Worm (Caenorhabditis elegans) whole organism, L2 larva: ENCODE results near the gene ZK1055.6.
"Not testable (repeated sequence)": the region's sequence is repeated elsewhere in the genome, so short reads cannot be mapped to it uniquely, and the experiment has no call there.

Experiments
- C34F6.9 ChIP-seq: fragments of 150-350 bp; optimal IDR thresholded peaks from 2 replicates; lab custom pipeline; 2014; ENCODE audit warnings: missing biosample characterization, missing genetic modification characterization
- Y55F3AM.14 ChIP-seq: fragments of 200-800 bp; sonication (Bioruptor generic); optimal IDR thresholded peaks from 2 replicates; lab custom pipeline; 2018; ENCODE audit warnings: mild to moderate bottlenecking, missing genetic modification characterization, missing compliant biosample characterization
- ZK546.5 ChIP-seq: sonication (generic microtip); optimal IDR thresholded peaks from 2 replicates; lab custom pipeline; 2017; ENCODE audit warnings: missing biosample characterization, missing genetic modification characterization
- alr-1 ChIP-seq: fragments of 150-350 bp; optimal IDR thresholded peaks from 2 replicates; lab custom pipeline; 2014; ENCODE audit warnings: missing biosample characterization, missing genetic modification characterization
- aly-2 ChIP-seq: fragments of 150-350 bp; optimal IDR thresholded peaks from 2 replicates; lab custom pipeline; 2014; ENCODE audit warnings: missing biosample characterization, missing genetic modification characterization
- ama-1 ChIP-seq: fragments of 150-350 bp; optimal IDR thresholded peaks from 2 replicates; lab custom pipeline; 2018; ENCODE audit warnings: inconsistent platforms
- blmp-1 ChIP-seq: sonication (generic microtip); optimal IDR thresholded peaks from 2 replicates; lab custom pipeline; 2017; ENCODE audit warnings: missing genetic modification characterization, mild to moderate bottlenecking, missing compliant biosample characterization, antibody characterized with exemption, moderate library complexity; ENCODE audit not compliant: insufficient read depth
- ceh-82 ChIP-seq: fragments of 150-350 bp; optimal IDR thresholded peaks from 2 replicates; lab custom pipeline; 2014; ENCODE audit warnings: missing biosample characterization, missing genetic modification characterization
- crh-2 ChIP-seq: sonication (generic microtip); optimal IDR thresholded peaks from 2 replicates; lab custom pipeline; 2017; ENCODE audit warnings: missing biosample characterization, missing genetic modification characterization
- dmd-4 ChIP-seq: sonication (generic microtip); optimal IDR thresholded peaks from 2 replicates; lab custom pipeline; 2017; ENCODE audit warnings: missing biosample characterization, missing genetic modification characterization
- egl-27 ChIP-seq: sonication (generic microtip); optimal IDR thresholded peaks from 3 replicates; lab custom pipeline; 2017; ENCODE audit warnings: missing biosample characterization, missing genetic modification reagents, missing genetic modification characterization
- elt-1 ChIP-seq: fragments of 150-350 bp; optimal IDR thresholded peaks from 2 replicates; lab custom pipeline; 2014; ENCODE audit warnings: missing biosample characterization, missing genetic modification characterization
- elt-3 ChIP-seq: sonication (generic microtip); optimal IDR thresholded peaks from 2 replicates; lab custom pipeline; 2017; ENCODE audit warnings: missing biosample characterization, missing genetic modification characterization
- fos-1 ChIP-seq: fragments of 150-350 bp; optimal IDR thresholded peaks from 2 replicates; lab custom pipeline; 2014; ENCODE audit warnings: missing biosample characterization, missing genetic modification characterization
- lin-11 ChIP-seq: fragments of 150-350 bp; sonication (generic microtip); optimal IDR thresholded peaks from 2 replicates; lab custom pipeline; 2014; ENCODE audit warnings: missing biosample characterization, missing genetic modification characterization, inconsistent platforms, mixed read lengths
- lin-13 ChIP-seq: fragments of 150-350 bp; optimal IDR thresholded peaks from 2 replicates; lab custom pipeline; 2014; ENCODE audit warnings: missing biosample characterization, missing genetic modification reagents, missing genetic modification characterization
- lin-39 ChIP-seq: fragments of 150-350 bp; optimal IDR thresholded peaks from 2 replicates; lab custom pipeline; 2014; ENCODE audit warnings: missing biosample characterization, missing genetic modification reagents, missing genetic modification characterization
- lsy-2 ChIP-seq, 2 experiments: fragments of 150-350 bp in 1 of 2; sonication (generic microtip) in 1 of 2; optimal IDR thresholded peaks; 2 replicates each; lab custom pipeline; 2014 to 2017; ENCODE audit warnings: missing biosample characterization in 2 of 2, missing genetic modification characterization in 2 of 2
- mab-5 ChIP-seq: fragments of 150-350 bp; optimal IDR thresholded peaks from 2 replicates; lab custom pipeline; 2014; ENCODE audit warnings: missing biosample characterization, missing genetic modification characterization
- mdl-1 ChIP-seq, 2 experiments: fragments of 150-350 bp in 1 of 2; sonication (generic microtip) in 1 of 2; optimal IDR thresholded peaks; 2 replicates each; lab custom pipeline; 2017; ENCODE audit warnings: missing biosample characterization in 2 of 2, missing genetic modification characterization in 2 of 2
- nhr-10 ChIP-seq: sonication (generic microtip); optimal IDR thresholded peaks from 2 replicates; lab custom pipeline; 2017; ENCODE audit warnings: missing biosample characterization, missing genetic modification characterization
- nhr-11 ChIP-seq: fragments of 150-350 bp; optimal IDR thresholded peaks from 2 replicates; lab custom pipeline; 2014; ENCODE audit warnings: missing biosample characterization, missing genetic modification characterization
- nhr-12 ChIP-seq: fragments of 150-350 bp; optimal IDR thresholded peaks from 2 replicates; lab custom pipeline; 2014; ENCODE audit warnings: missing biosample characterization, missing genetic modification characterization
- nhr-21 ChIP-seq: fragments of 150-350 bp; optimal IDR thresholded peaks from 2 replicates; lab custom pipeline; 2014; ENCODE audit warnings: missing biosample characterization, missing genetic modification characterization
- nhr-23 ChIP-seq: fragments of 150-350 bp; optimal IDR thresholded peaks from 2 replicates; lab custom pipeline; 2014; ENCODE audit warnings: missing biosample characterization, missing genetic modification reagents, missing genetic modification characterization
- peb-1 ChIP-seq: fragments of 150-350 bp; optimal IDR thresholded peaks from 2 replicates; lab custom pipeline; 2014; ENCODE audit warnings: missing biosample characterization, missing genetic modification characterization
- sma-3 ChIP-seq: sonication (generic microtip); optimal IDR thresholded peaks from 2 replicates; lab custom pipeline; 2016; ENCODE audit warnings: missing genetic modification reagents, missing genetic modification characterization, missing compliant biosample characterization
- sma-9 ChIP-seq, 2 experiments: fragments of 150-350 bp in 1 of 2; sonication (generic microtip) in 1 of 2; optimal IDR thresholded peaks; 2 replicates each; lab custom pipeline; 2014 to 2016; ENCODE audit warnings: missing genetic modification characterization in 2 of 2, mild to moderate bottlenecking in 1 of 2, missing biosample characterization in 1 of 2, missing compliant biosample characterization in 1 of 2, missing genetic modification reagents in 1 of 2, moderate library complexity in 1 of 2
- snpc-4 ChIP-seq: fragments of 150-350 bp; optimal IDR thresholded peaks from 2 replicates; lab custom pipeline; 2014; ENCODE audit warnings: missing biosample characterization, missing genetic modification characterization
- unc-55 ChIP-seq: fragments of 150-350 bp; sonication (generic microtip); optimal IDR thresholded peaks from 3 replicates; lab custom pipeline; 2014; ENCODE audit warnings: missing biosample characterization, missing genetic modification reagents, missing genetic modification characterization
- ztf-11 ChIP-seq: sonication (generic microtip); optimal IDR thresholded peaks from 2 replicates; lab custom pipeline; 2017; ENCODE audit warnings: missing biosample characterization, missing genetic modification characterization
- ztf-4 ChIP-seq: fragments of 150-350 bp; optimal IDR thresholded peaks from 2 replicates; lab custom pipeline; 2014; ENCODE audit warnings: missing biosample characterization, missing genetic modification characterization

The ZK1055.6 gene

DNA sequence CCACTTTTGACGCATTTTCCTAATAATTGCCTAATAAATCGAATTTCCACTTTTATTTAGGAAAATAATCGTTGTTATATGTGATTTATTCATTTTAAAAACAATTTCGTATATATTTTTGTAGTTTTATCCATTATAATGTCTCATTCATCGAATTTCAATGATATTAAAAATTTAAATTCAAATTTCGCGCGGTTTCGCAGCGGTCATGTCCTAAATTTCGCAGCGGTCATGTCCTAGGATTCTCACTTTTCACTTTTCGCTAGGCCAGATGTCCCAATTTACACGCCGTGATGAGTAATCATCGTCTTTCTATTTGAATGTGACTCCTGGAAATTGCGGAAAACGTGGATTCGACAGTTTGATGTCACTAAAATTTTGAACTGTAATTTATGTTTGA, 20.6 kb downstream of the ZK1055.6 start, which contains the start of gene ZK1055.4:
ZK1055.4 (plus strand) TSS at position 301 of the 400 bp plus-strand sequence.
- TF ChIP-seq lin-13 (GFP tag; lab: Kevin White, UChicago); peb-1 (tag; lab: Kevin White, UChicago); nhr-21 (tag; lab: Kevin White, UChicago): not testable (repeated sequence)

DNA sequence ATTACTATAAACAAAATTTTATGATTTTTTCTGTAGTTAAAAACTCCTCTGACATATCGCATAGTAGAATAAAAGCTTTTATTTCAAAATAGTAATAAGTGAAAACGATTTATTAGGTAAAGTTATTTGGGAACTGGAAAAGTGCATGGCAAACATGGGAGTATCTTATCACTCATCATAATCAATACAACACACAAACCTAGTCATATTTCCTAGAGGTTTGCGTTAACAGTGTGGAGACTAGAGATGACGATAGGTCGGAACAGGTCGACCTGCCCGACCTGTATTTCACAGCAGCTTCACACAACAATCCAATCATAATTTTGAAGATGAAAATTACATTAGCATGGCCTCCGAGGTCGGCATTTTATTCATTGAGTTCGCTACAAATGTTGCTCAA, 22.4 kb downstream of the ZK1055.6 start, which contains the start of gene EGAP9.3:
EGAP9.3 (minus strand) TSS at position 131 of the 400 bp plus-strand sequence.
- TF ChIP-seq blmp-1 (tag; lab: Kevin White, UChicago) (no peak), fos-1 (peak; percentile 74)

DNA sequence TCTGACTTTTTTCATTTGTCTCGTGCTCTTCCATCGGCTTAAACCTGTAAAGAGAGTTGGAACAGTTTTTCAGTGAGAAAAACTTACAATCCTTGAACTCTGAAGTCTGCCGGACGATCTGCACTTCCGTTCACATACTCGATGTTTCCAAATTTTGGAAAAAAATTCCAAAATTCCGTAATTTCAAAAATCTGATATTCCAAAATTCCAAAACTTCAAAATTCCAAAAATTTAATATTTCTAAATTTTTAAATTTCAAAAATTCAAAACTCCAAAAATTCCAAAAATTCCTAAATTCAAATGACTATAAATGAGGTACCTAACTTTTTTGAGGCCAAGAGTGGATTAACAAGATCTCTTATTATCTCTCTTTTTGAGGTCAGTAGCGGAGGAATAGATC, 25.8 kb downstream of the ZK1055.6 start, which contains the start of gene EGAP9.4:
EGAP9.4 (plus strand) TSS at position 301 of the 400 bp plus-strand sequence.
- no peak for TF ChIP-seq sma-9 (GFP tag; optimal IDR thresholded peaks at IDR 0.05; lab: Kevin White, UChicago)
- TF ChIP-seq sma-9 (tag; optimal IDR thresholded peaks at IDR 0.05; lab: Kevin White, UChicago): no peak
- no peak for TF ChIP-seq ama-1 (lab: Kevin White, UChicago)
- TF ChIP-seq mab-5 (tag; lab: Kevin White, UChicago): no peak
- no peak for TF ChIP-seq alr-1
- no peak for TF ChIP-seq ztf-4 (tag; lab: Kevin White, UChicago)
- no peak for TF ChIP-seq snpc-4 (tag; lab: Kevin White, UChicago)
- no peak for TF ChIP-seq mdl-1 (tag; optimal IDR thresholded peaks at IDR 0.05; lab: Kevin White, UChicago)
- no peak for TF ChIP-seq aly-2
- no peak for TF ChIP-seq elt-1 (tag; lab: Kevin White, UChicago)
- no peak for TF ChIP-seq egl-27 (tag; lab: Kevin White, UChicago)
- TF ChIP-seq nhr-23 (tag; lab: Kevin White, UChicago): no peak
- TF ChIP-seq ztf-11: no peak
- no peak for TF ChIP-seq lsy-2 (tag; optimal IDR thresholded peaks at IDR 0.05; lab: Kevin White, UChicago)
- TF ChIP-seq dmd-4 (tag; lab: Kevin White, UChicago): no peak
- no peak for TF ChIP-seq nhr-12 (tag; lab: Kevin White, UChicago)
- TF ChIP-seq, all 48 proteins: peak for 0

DNA sequence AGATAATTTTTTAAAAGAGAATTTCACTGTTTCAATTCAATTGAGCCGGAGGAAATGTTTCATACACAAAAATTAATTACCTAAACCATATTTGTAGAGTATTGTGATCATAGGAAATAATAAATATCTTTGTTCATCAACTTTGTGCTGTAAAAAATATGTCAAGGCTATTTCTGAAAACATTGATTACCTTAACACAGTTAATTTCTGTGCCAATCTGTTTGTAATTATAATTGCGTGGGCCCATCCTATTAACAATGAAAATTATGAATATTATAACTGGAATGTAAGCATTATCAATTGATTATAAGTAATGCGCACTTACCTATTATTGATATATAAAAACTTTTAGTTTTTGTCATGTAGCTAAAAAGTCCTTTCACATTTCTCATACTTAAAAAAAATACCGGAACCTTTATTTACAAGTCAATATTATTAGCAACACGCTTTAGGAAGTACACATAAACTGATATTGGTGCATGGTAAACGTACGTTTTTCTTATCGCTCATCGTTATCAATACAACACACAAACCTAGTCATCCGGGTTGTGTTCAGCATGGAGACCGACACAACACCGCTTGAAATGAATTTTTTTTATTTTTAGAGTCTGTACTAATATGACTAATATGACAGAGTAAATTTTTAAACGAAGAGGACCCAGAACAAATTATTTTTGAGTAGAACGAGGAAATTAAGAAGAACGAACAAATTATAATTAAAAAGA, 26.8 kb downstream of the ZK1055.6 start, which contains the start of gene fut-2:
fut-2 (minus strand) TSS at position 485 of the 725 bp plus-strand sequence.
- TF ChIP-seq lsy-2 (tag; optimal IDR thresholded peaks at IDR 0.05; lab: Kevin White, UChicago) (no peak), C34F6.9 (no peak), fos-1 (peak; percentile 98), lin-11 (tag; lab: Kevin White, UChicago) (no peak), elt-1 (tag; lab: Kevin White, UChicago) (no peak), crh-2 (peak; percentile 3), ama-1 (lab: Kevin White, UChicago) (no peak)

DNA sequence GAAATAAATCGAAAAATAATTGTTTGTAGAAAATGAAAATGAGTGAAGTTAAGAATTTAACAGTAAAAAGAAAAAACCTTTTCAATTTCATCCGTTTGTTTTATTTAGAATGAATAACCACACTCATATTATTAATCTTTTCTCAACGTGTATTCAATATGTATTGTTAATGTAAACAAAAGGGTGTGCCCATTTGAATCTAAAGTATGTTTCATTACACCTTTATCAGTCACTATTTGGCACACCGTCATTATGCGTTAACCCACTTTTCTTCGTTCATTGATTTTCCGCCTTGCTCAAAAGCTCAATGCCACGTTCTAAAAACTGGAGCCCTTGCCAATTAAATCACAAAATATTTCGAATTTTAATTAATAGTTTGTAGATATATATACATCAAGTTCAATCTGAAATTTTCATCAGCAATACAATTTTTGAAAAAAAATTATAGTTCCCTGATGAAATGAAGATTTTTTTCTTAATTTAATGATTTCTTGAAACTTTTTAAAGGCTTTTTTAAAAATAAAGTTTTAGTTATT, 36.5 kb downstream of the ZK1055.6 start, which contains the start of gene K04A8.1:
K04A8.1 (plus strand) TSS at position 486 of the 536 bp plus-strand sequence.
- peak; percentile 59 for TF ChIP-seq fos-1
- peak; percentile 15 for TF ChIP-seq crh-2
- TF ChIP-seq alr-1: no peak
- TF ChIP-seq Y55F3AM.14: no peak

DNA sequence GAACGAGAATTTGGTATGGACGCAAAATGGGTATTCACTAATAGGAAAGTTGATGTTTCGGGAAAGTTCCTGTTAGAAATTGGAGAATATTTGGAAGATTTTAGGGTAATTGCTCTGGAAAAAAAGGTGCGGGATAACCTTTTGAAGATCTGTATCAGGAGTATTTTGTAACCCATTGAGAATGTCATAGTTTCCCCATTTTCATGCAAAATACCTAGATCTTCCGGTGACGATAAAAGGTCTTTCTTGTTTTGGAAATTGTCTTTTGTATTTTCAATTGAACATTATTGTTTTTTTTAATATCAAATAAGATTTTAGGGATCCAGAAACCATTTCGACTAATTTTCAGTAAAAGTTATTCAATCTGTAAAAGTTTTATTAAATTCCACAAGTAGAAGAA, 40.8 kb downstream of the ZK1055.6 start, which contains the start of gene spp-19:
spp-19 (minus strand) TSS at position 101 of the 400 bp plus-strand sequence.
- TF ChIP-seq elt-3 (tag; lab: Kevin White, UChicago) (no peak), lin-39 (tag; lab: Kevin White, UChicago) (no peak), ceh-82 (tag; lab: Kevin White, UChicago) (no peak), nhr-10 (tag; lab: Kevin White, UChicago) (no peak), Y55F3AM.14 (no peak), ztf-11 (no peak), unc-55 (GFP tag; lab: Kevin White, UChicago) (no peak), peb-1 (tag; lab: Kevin White, UChicago) (no peak), sma-3 (no peak), nhr-11 (tag; lab: Kevin White, UChicago) (no peak), nhr-23 (tag; lab: Kevin White, UChicago) (no peak), fos-1 (no peak), ama-1 (lab: Kevin White, UChicago) (no peak), lsy-2 (tag; optimal IDR thresholded peaks at IDR 0.05; lab: Kevin White, UChicago) (no peak), ZK546.5 (tag; lab: Kevin White, UChicago) (no peak)
